Worm (Caenorhabditis elegans): ENCODE measurements around the gene glc-1.

ce11 chrV:16192114-16192513 lies 27.3 kb upstream of the glc-1 start, which contains the start of gene srh-279:
- no peak for TF ChIP-seq ama-1 (optimal IDR thresholded peaks at IDR 0.05)
- no peak for TF ChIP-seq scrt-1 (GFP tag; IDR thresholded peaks at IDR 0.05)
- TF ChIP-seq F13C5.2 (tag; optimal IDR thresholded peaks at IDR 0.05): no peak
- TF ChIP-seq hmg-4 (GFP tag; optimal IDR thresholded peaks at IDR 0.05): no peak
- no peak for TF ChIP-seq flt-1 (GFP tag; IDR thresholded peaks at IDR 0.05)
- no peak for TF ChIP-seq tra-4 (tag; optimal IDR thresholded peaks at IDR 0.05)
- TF ChIP-seq hmbx-1 (tag; optimal IDR thresholded peaks at IDR 0.05): no peak
- TF ChIP-seq B0310.2 (tag; optimal IDR thresholded peaks at IDR 0.05): no peak
- TF ChIP-seq ets-7 (tag; optimal IDR thresholded peaks at IDR 0.05): no peak
- no peak for TF ChIP-seq tbx-37 (GFP tag; conservative IDR thresholded peaks at IDR 0.05)
- TF ChIP-seq aly-1 (tag; optimal IDR thresholded peaks at IDR 0.05): no peak
- no peak for TF ChIP-seq tbx-11 (GFP tag; IDR thresholded peaks at IDR 0.05)
- TF ChIP-seq hnd-1 (tag; optimal IDR thresholded peaks at IDR 0.05): no peak

Data from whole organism, early embryonic.